Fruit fly (Drosophila melanogaster) whole organism, adult: ENCODE measurements around the gene Ir75c.

ENCODE experiments used
- CG11617 ChIP-seq: fragments of 200-800 bp; sonication (Bioruptor generic); optimal IDR thresholded peaks from 2 replicates; lab custom pipeline; 2017; ENCODE audit warnings: mild to moderate bottlenecking, missing biosample characterization, missing genetic modification reagents, missing genetic modification characterization
- CG1620 ChIP-seq: fragments of 200-800 bp; sonication (Bioruptor generic); optimal IDR thresholded peaks from 2 replicates; lab custom pipeline; 2016; ENCODE audit warnings: missing biosample characterization, missing genetic modification characterization
- CG5204 ChIP-seq: fragments of 200-800 bp; sonication (Bioruptor generic); optimal IDR thresholded peaks from 2 replicates; lab custom pipeline; 2016; ENCODE audit warnings: missing biosample characterization, missing genetic modification characterization
- CG7045 ChIP-seq: fragments of 200-800 bp; sonication (Bioruptor generic); optimal IDR thresholded peaks from 2 replicates; lab custom pipeline; 2017; ENCODE audit warnings: missing biosample characterization, mild to moderate bottlenecking, missing genetic modification characterization
- Clk ChIP-seq: fragments of 200-800 bp; sonication (Bioruptor generic); optimal IDR thresholded peaks from 2 replicates; lab custom pipeline; 2017; ENCODE audit warnings: missing biosample characterization, missing genetic modification characterization
- Crg-1 ChIP-seq: fragments of 200-800 bp; sonication (Bioruptor generic); optimal IDR thresholded peaks from 2 replicates; lab custom pipeline; 2016; ENCODE audit warnings: missing biosample characterization, missing genetic modification characterization
- Hr96 ChIP-seq: fragments of 200-800 bp; sonication (Bioruptor generic); optimal IDR thresholded peaks from 2 replicates; lab custom pipeline; 2016; ENCODE audit warnings: missing biosample characterization, missing genetic modification characterization
- Mnt ChIP-seq: fragments of 200-800 bp; sonication (Bioruptor generic); optimal IDR thresholded peaks from 2 replicates; lab custom pipeline; 2016; ENCODE audit warnings: missing biosample characterization, mild to moderate bottlenecking, missing genetic modification characterization
- bab1 ChIP-seq: fragments of 200-800 bp; sonication (Bioruptor generic); optimal IDR thresholded peaks from 3 replicates; lab custom pipeline; 2019; ENCODE audit warnings: missing biosample characterization, mild to moderate bottlenecking, missing genetic modification characterization, moderate library complexity
- cic ChIP-seq: fragments of 200-800 bp; sonication (Bioruptor generic); optimal IDR thresholded peaks from 2 replicates; lab custom pipeline; 2017; ENCODE audit warnings: missing biosample characterization, mild to moderate bottlenecking, missing genetic modification characterization, moderate library complexity
- cnc ChIP-seq, 2 experiments: fragments of >200 bp; optimal IDR thresholded peaks; 2 replicates each; lab custom pipeline; 2017
- ovo ChIP-seq: fragments of 200-800 bp; sonication (Bioruptor generic); optimal IDR thresholded peaks from 2 replicates; lab custom pipeline; 2016; ENCODE audit warnings: missing biosample characterization, missing genetic modification characterization
- pad ChIP-seq: fragments of 200-800 bp; sonication (Bioruptor generic); optimal IDR thresholded peaks from 3 replicates; lab custom pipeline; 2017; ENCODE audit warnings: missing biosample characterization, missing genetic modification characterization, mild to moderate bottlenecking, moderate library complexity, missing genetic modification reagents

dm6 chr3L:17806357-17807025 is 16.1 kb downstream of the Ir75c start, which contains the start of gene CG32187:
- no peak for TF ChIP-seq Hr96 (GFP tag; lab: Kevin White, UChicago)
- no peak for TF ChIP-seq pad (GFP tag; lab: Kevin White, UChicago)
- no peak for TF ChIP-seq bab1 (GFP tag; lab: Kevin White, UChicago)
- no peak for TF ChIP-seq Crg-1 (GFP tag; lab: Kevin White, UChicago)
- no peak for TF ChIP-seq Clk (GFP tag; lab: Kevin White, UChicago)
- no peak for TF ChIP-seq ovo (GFP tag; lab: Kevin White, UChicago)
- no peak for TF ChIP-seq CG11617 (GFP tag; lab: Kevin White, UChicago)
- TF ChIP-seq cnc (optimal IDR thresholded peaks at IDR 0.05; lab: Kevin White, UChicago): no peak
- no peak for TF ChIP-seq cic
- TF ChIP-seq CG1620 (GFP tag; lab: Kevin White, UChicago): no peak
- no peak for TF ChIP-seq CG5204 (GFP tag; lab: Kevin White, UChicago)
- no peak for TF ChIP-seq CG7045 (GFP tag; lab: Kevin White, UChicago)
- no peak for TF ChIP-seq Mnt (GFP tag; lab: Kevin White, UChicago)
